Worm (Caenorhabditis elegans) whole organism, late embryonic: Measurements from ENCODE around the gene Y40H7A.4.

Source experiments
- Y22D7AL.16 ChIP-seq: sonication (generic microtip); optimal IDR thresholded peaks from 2 replicates; lab custom pipeline; 2016; ENCODE audit warnings: missing genetic modification characterization, missing compliant biosample characterization
- npax-4 ChIP-seq: sonication (generic microtip); optimal IDR thresholded peaks from 2 replicates; lab custom pipeline; 2016; ENCODE audit warnings: missing genetic modification characterization, missing compliant biosample characterization
- pha-2 ChIP-seq: sonication (generic microtip); optimal IDR thresholded peaks from 2 replicates; lab custom pipeline; 2017; ENCODE audit warnings: mild to moderate bottlenecking, missing genetic modification characterization, missing compliant biosample characterization

DNA sequence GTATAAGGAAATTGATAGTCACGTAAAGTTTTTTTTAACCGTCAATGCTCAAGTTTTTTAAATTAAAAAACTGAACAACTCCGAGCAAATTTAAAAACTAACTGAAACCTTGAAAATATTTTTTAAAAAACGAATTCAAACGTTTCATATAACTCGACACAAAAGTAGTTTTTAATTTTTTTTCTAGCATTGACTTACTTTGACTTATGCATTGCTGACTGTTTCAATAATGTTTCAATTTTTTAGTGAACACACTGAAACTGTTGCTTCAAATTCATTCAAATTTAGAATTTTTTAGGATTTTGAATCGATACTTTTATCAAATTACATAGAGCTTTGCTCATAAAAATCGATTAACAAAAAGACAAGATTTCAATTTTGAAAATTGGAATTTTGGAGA lies 35.1 kb upstream of the Y40H7A.4 start:
- TF ChIP-seq pha-2: no peak
- no peak for TF ChIP-seq Y22D7AL.16 (tag; lab: Kevin White, UChicago)
- no peak for TF ChIP-seq npax-4 (tag; lab: Kevin White, UChicago)
